Fruit fly (Drosophila melanogaster): Measurements from ENCODE around the gene CG8132.

The CG8132 gene

DNA sequence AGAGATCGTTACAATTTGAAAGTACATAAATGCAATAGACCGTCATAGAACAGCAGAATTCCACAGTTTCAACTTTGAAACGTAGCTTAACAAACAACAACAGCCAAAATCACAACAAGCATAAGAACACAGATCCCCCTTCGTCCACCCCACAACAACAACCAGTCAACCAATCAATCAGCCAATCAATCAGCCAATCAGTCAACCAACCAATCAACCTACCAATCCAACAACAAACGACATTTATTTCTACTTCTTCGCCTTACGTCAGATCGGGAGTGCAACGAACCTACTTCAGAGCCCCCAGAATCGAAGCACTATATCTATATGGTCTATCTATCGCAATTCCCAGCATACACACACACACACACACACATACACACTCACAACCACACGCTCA lies 49.4 kb downstream of the CG8132 start:
- TF ChIP-seq Eip75B (GFP tag; optimal IDR thresholded peaks at IDR 0.05) (no peak), Ets21C (GFP tag; optimal IDR thresholded peaks at IDR 0.05) (no peak), CG6854 (GFP tag; optimal IDR thresholded peaks at IDR 0.05) (no peak), CG15336 (GFP tag; IDR thresholded peaks at IDR 0.05) (no peak), cyc (GFP tag; optimal IDR thresholded peaks at IDR 0.05) (no peak), CG7368 (GFP tag; optimal IDR thresholded peaks at IDR 0.05) (no peak), Met (GFP tag; optimal IDR thresholded peaks at IDR 0.05) (no peak), CG8319 (GFP tag; optimal IDR thresholded peaks at IDR 0.05) (no peak), salr (GFP tag; optimal IDR thresholded peaks at IDR 0.05) (no peak), svp (GFP tag) (no peak), ss (GFP tag; optimal IDR thresholded peaks at IDR 0.05) (no peak)
